Worm (Caenorhabditis elegans) whole organism, late embryonic: Measurements from ENCODE around the gene mrpl-41.

Experiments used
- C08G9.2 ChIP-seq: sonication (generic microtip); optimal IDR thresholded peaks from 2 replicates; lab custom pipeline; 2016; ENCODE audit warnings: mild to moderate bottlenecking, missing genetic modification characterization, moderate library complexity, missing compliant biosample characterization
- F13H6.1 ChIP-seq: sonication (generic microtip); optimal IDR thresholded peaks from 2 replicates; lab custom pipeline; 2016; ENCODE audit warnings: missing genetic modification characterization, missing compliant biosample characterization
- K02D7.2 ChIP-seq: sonication (generic microtip); optimal IDR thresholded peaks from 2 replicates; lab custom pipeline; 2017; ENCODE audit warnings: mild to moderate bottlenecking, missing genetic modification characterization, missing compliant biosample characterization
- T23F11.4 ChIP-seq: fragments of 200-800 bp; sonication (Bioruptor generic); optimal IDR thresholded peaks from 2 replicates; lab custom pipeline; 2018; ENCODE audit warnings: mild to moderate bottlenecking, missing genetic modification characterization, missing compliant biosample characterization
- Y22D7AL.16 ChIP-seq: sonication (generic microtip); optimal IDR thresholded peaks from 2 replicates; lab custom pipeline; 2016; ENCODE audit warnings: missing genetic modification characterization, missing compliant biosample characterization
- ahr-1 ChIP-seq: sonication (generic microtip); optimal IDR thresholded peaks from 2 replicates; lab custom pipeline; 2016; ENCODE audit warnings: missing genetic modification characterization, missing compliant biosample characterization
- ama-1 ChIP-seq: fragments of 150-350 bp; optimal IDR thresholded peaks from 2 replicates; lab custom pipeline; 2014
- ceh-14 ChIP-seq: sonication (generic microtip); optimal IDR thresholded peaks from 2 replicates; lab custom pipeline; 2016; ENCODE audit warnings: missing genotype, missing genetic modification characterization, missing compliant biosample characterization
- ceh-19 ChIP-seq: fragments of 200-800 bp; sonication (Bioruptor generic); optimal IDR thresholded peaks from 2 replicates; lab custom pipeline; 2018; ENCODE audit warnings: mild to moderate bottlenecking, missing genetic modification characterization, missing compliant biosample characterization
- ceh-24 ChIP-seq: sonication (generic microtip); optimal IDR thresholded peaks from 2 replicates; lab custom pipeline; 2016; ENCODE audit warnings: mild to moderate bottlenecking, missing genetic modification characterization, missing compliant biosample characterization
- ceh-30 ChIP-seq: fragments of 150-350 bp; optimal IDR thresholded peaks from 2 replicates; lab custom pipeline; 2014; ENCODE audit warnings: missing biosample characterization, missing genetic modification characterization
- ceh-31 ChIP-seq: sonication (generic microtip); optimal IDR thresholded peaks from 2 replicates; lab custom pipeline; 2016; ENCODE audit warnings: missing genetic modification characterization, missing compliant biosample characterization
- ceh-34 ChIP-seq: sonication (generic microtip); optimal IDR thresholded peaks from 2 replicates; lab custom pipeline; 2016; ENCODE audit warnings: mild to moderate bottlenecking, missing genetic modification characterization, missing compliant biosample characterization
- ceh-45 ChIP-seq: fragments of 200-800 bp; sonication (Bioruptor generic); IDR thresholded peaks from 2 replicates; pipeline ENCODE4 v1.3.6; 2022; ENCODE audit warnings: missing genetic modification reagents, missing genetic modification characterization, missing compliant biosample characterization
- ceh-6 ChIP-seq: fragments of 200-800 bp; sonication (Bioruptor generic); optimal IDR thresholded peaks from 2 replicates; lab custom pipeline; 2018; ENCODE audit warnings: mild to moderate bottlenecking, missing genetic modification characterization, missing compliant biosample characterization
- che-1 ChIP-seq: sonication (generic microtip); optimal IDR thresholded peaks from 2 replicates; lab custom pipeline; 2016; ENCODE audit warnings: mild to moderate bottlenecking, missing genetic modification characterization, missing compliant biosample characterization
- dmd-4 ChIP-seq: sonication (generic microtip); optimal IDR thresholded peaks from 2 replicates; lab custom pipeline; 2016; ENCODE audit warnings: borderline replicate concordance, missing genetic modification characterization, missing compliant biosample characterization
- dve-1 ChIP-seq: sonication (generic microtip); optimal IDR thresholded peaks from 2 replicates; lab custom pipeline; 2017; ENCODE audit warnings: antibody characterized with exemption, mild to moderate bottlenecking, missing genetic modification characterization, missing compliant biosample characterization
- elt-2 ChIP-seq: sonication (generic microtip); optimal IDR thresholded peaks from 2 replicates; lab custom pipeline; 2016; ENCODE audit warnings: missing genetic modification reagents, missing genetic modification characterization, missing compliant biosample characterization
- elt-4 ChIP-seq: sonication (generic microtip); optimal IDR thresholded peaks from 2 replicates; lab custom pipeline; 2016; ENCODE audit warnings: missing genetic modification characterization, missing compliant biosample characterization
- eyg-1 ChIP-seq: sonication (generic microtip); optimal IDR thresholded peaks from 2 replicates; lab custom pipeline; 2016; ENCODE audit warnings: missing genotype, missing genetic modification characterization, missing compliant biosample characterization
- fkh-6 ChIP-seq: sonication (generic microtip); optimal IDR thresholded peaks from 2 replicates; lab custom pipeline; 2016; ENCODE audit warnings: missing genetic modification characterization, missing compliant biosample characterization
- gmeb-2 ChIP-seq: sonication (generic microtip); optimal IDR thresholded peaks from 2 replicates; lab custom pipeline; 2016; ENCODE audit warnings: missing genetic modification characterization, inconsistent platforms, missing compliant biosample characterization
- hlh-15 ChIP-seq: sonication (generic microtip); optimal IDR thresholded peaks from 2 replicates; lab custom pipeline; 2016; ENCODE audit warnings: missing genetic modification characterization, missing compliant biosample characterization
- hlh-30 ChIP-seq: sonication (generic microtip); optimal IDR thresholded peaks from 2 replicates; lab custom pipeline; 2017; ENCODE audit warnings: antibody characterized with exemption, missing genetic modification characterization, missing compliant biosample characterization; ENCODE audit not compliant: insufficient read depth
- hlh-6 ChIP-seq: sonication (generic microtip); optimal IDR thresholded peaks from 2 replicates; lab custom pipeline; 2016; ENCODE audit warnings: missing genotype, missing genetic modification characterization, missing compliant biosample characterization
- hlh-8 ChIP-seq: sonication (generic microtip); optimal IDR thresholded peaks from 2 replicates; lab custom pipeline; 2016; ENCODE audit warnings: missing genotype, missing genetic modification characterization, missing compliant biosample characterization
- lim-6 ChIP-seq: sonication (generic microtip); optimal IDR thresholded peaks from 2 replicates; lab custom pipeline; 2016; ENCODE audit warnings: missing genetic modification characterization, missing compliant biosample characterization
- lin-11 ChIP-seq: fragments of 200-800 bp; sonication (Bioruptor generic); optimal IDR thresholded peaks from 2 replicates; lab custom pipeline; 2018; ENCODE audit warnings: mild to moderate bottlenecking, missing genetic modification characterization, missing compliant biosample characterization
- madf-2 ChIP-seq: sonication (generic microtip); optimal IDR thresholded peaks from 2 replicates; lab custom pipeline; 2017; ENCODE audit warnings: missing genetic modification characterization, missing compliant biosample characterization
- nhr-11 ChIP-seq: fragments of 150-350 bp; optimal IDR thresholded peaks from 2 replicates; lab custom pipeline; 2014; ENCODE audit warnings: missing biosample characterization, missing genetic modification characterization
- npax-4 ChIP-seq: sonication (generic microtip); optimal IDR thresholded peaks from 2 replicates; lab custom pipeline; 2016; ENCODE audit warnings: missing genetic modification characterization, missing compliant biosample characterization
- pag-3 ChIP-seq: sonication (generic microtip); optimal IDR thresholded peaks from 2 replicates; lab custom pipeline; 2016; ENCODE audit warnings: missing compliant biosample characterization, missing genetic modification characterization, borderline replicate concordance
- ref-2 ChIP-seq: sonication (generic microtip); optimal IDR thresholded peaks from 2 replicates; lab custom pipeline; 2016; ENCODE audit warnings: missing genetic modification characterization, missing compliant biosample characterization
- rnt-1 ChIP-seq: sonication (generic microtip); optimal IDR thresholded peaks from 2 replicates; lab custom pipeline; 2016; ENCODE audit warnings: missing genetic modification characterization, missing compliant biosample characterization
- sox-2 ChIP-seq: fragments of 200-800 bp; sonication (Bioruptor generic); IDR thresholded peaks from 2 replicates; pipeline ENCODE4 v1.3.6; 2022; ENCODE audit warnings: missing genetic modification reagents, missing genetic modification characterization, missing compliant biosample characterization
- syd-9 ChIP-seq: sonication (generic microtip); optimal IDR thresholded peaks from 2 replicates; lab custom pipeline; 2016; ENCODE audit warnings: mild to moderate bottlenecking, missing genetic modification characterization, moderate library complexity, missing compliant biosample characterization
- tbx-2 ChIP-seq: sonication (generic microtip); optimal IDR thresholded peaks from 2 replicates; lab custom pipeline; 2016; ENCODE audit warnings: missing genetic modification characterization, missing compliant biosample characterization
- tbx-7 ChIP-seq: sonication (generic microtip); optimal IDR thresholded peaks from 2 replicates; lab custom pipeline; 2016; ENCODE audit warnings: missing genotype, missing genetic modification characterization, missing compliant biosample characterization
- unc-3 ChIP-seq, 2 experiments: fragments of 200-800 bp in 1 of 2; sonication (Bioruptor generic) in 1 of 2; sonication (generic microtip) in 1 of 2; conservative IDR thresholded peaks in 1 of 2; optimal IDR thresholded peaks in 1 of 2; 2 replicates each; pipeline versions ENCODE4 v1.3.6 to Lab custom; 2016 to 2022; ENCODE audit warnings: missing compliant biosample characterization in 2 of 2, missing genetic modification characterization in 2 of 2, missing genetic modification reagents in 1 of 2
- unc-55 ChIP-seq: sonication (generic microtip); optimal IDR thresholded peaks from 2 replicates; lab custom pipeline; 2017; ENCODE audit warnings: missing biosample characterization, missing genetic modification reagents, missing genetic modification characterization
- unc-86 ChIP-seq: sonication (generic microtip); optimal IDR thresholded peaks from 2 replicates; lab custom pipeline; 2016; ENCODE audit warnings: missing genetic modification characterization, missing compliant biosample characterization
- zip-5 ChIP-seq: sonication (generic microtip); optimal IDR thresholded peaks from 2 replicates; lab custom pipeline; 2016; ENCODE audit warnings: missing genetic modification characterization, missing compliant biosample characterization
- ztf-16 ChIP-seq: sonication (generic microtip); optimal IDR thresholded peaks from 2 replicates; lab custom pipeline; 2017; ENCODE audit warnings: missing genetic modification characterization, missing compliant biosample characterization

The mrpl-41 gene

DNA sequence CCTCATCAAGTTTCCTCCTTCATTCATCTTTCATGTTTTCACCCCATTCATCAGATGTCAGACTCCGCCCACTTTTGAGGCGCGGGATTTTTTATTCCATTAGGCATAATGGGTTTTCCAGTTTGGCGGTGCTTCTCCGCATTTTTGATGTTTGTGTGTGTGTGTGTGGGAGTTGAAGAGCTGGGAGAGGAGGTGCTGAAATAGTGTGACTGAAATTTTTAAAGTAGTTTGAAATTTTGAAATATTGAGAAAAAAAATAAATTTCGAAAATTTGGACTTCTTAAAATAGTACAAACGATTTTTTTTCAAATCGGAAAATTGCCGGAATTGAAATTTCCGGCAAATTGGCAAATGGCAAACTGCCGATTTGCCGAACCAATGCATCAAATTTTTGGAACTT is 25.2 kb upstream of the mrpl-41 start, which contains the start of gene scc-2:
scc-2 (minus strand) TSS at position 101 of the 400 bp plus-strand sequence.
- TF ChIP-seq ceh-24 (tag; lab: Kevin White, UChicago) (no peak), unc-3 (GFP tag; conservative IDR thresholded peaks at IDR 0.05; lab: Robert Waterston, UW) (no peak), unc-3 (tag; optimal IDR thresholded peaks at IDR 0.05; lab: Kevin White, UChicago) (no peak), syd-9 (tag; lab: Kevin White, UChicago) (no peak), K02D7.2 (tag; lab: Kevin White, UChicago) (no peak), fkh-6 (tag; lab: Kevin White, UChicago) (no peak), Y22D7AL.16 (tag; lab: Kevin White, UChicago) (no peak), che-1 (tag; lab: Kevin White, UChicago) (no peak), zip-5 (tag; lab: Kevin White, UChicago) (no peak), F13H6.1 (no peak), ceh-30 (tag; lab: Kevin White, UChicago) (no peak)

DNA sequence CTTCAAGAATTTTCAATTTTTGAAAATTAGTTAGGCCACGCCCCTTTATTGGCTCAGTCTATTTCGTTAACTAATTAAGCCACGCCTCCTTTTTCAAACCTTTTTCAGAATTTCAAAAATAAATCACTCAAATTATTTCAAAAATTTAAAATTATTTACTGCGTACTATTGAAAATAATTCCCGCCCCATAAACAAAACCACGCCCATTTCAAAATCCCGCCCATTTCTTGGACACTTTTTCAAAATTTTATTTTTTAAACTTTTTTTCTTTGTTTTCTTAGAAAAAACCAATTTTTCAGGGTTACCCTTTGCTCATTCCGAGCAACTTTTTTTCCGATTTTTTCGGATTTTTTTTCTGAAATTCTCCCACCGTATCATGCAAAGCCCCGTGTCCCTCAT is 24.7 kb upstream of the mrpl-41 start, which contains the start of gene B0432.14:
B0432.14 (plus strand) TSS at position 301 of the 400 bp plus-strand sequence.
- TF ChIP-seq tbx-2 (tag; lab: Kevin White, UChicago): no peak
- no peak for TF ChIP-seq tbx-7 (tag; lab: Kevin White, UChicago)
- TF ChIP-seq unc-55 (GFP tag; lab: Kevin White, UChicago): no peak
- TF ChIP-seq K02D7.2 (tag; lab: Kevin White, UChicago): no peak
- no peak for TF ChIP-seq ahr-1 (tag; lab: Kevin White, UChicago)
- TF ChIP-seq eyg-1 (tag; lab: Kevin White, UChicago): no peak
- no peak for TF ChIP-seq ceh-6 (GFP tag; lab: Kevin White, UChicago)
- no peak for TF ChIP-seq madf-2 (tag; lab: Kevin White, UChicago)
- TF ChIP-seq ama-1: no peak
- TF ChIP-seq T23F11.4 (GFP tag; lab: Kevin White, UChicago): no peak
- no peak for TF ChIP-seq sox-2
- no peak for TF ChIP-seq hlh-8 (tag; lab: Kevin White, UChicago)
- TF ChIP-seq ceh-19 (GFP tag; lab: Kevin White, UChicago): no peak
- no peak for TF ChIP-seq rnt-1
- TF ChIP-seq, all 69 proteins: peak for 0

DNA sequence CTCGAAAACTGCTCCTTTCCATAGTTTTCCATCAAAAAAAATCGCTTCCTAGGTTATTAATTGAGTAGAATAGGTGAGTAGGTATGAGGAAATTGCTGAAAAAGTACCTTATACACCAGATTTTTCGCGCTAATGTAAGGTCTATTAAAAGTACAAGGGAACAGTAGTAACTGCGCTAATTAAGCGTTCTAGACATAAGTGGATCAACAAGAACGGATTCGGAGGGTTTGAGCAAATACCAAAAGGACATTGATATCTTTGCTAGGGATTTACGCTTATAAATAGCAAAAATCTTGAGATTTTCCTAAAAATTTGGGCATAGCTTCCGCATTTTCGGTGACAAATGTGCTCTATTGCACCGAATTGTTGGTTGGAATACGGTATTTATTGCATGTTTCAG is 14.9 kb upstream of the mrpl-41 start, which contains the start of gene B0432.7:
B0432.7 (minus strand) TSS at position 101 of the 400 bp plus-strand sequence.
- no peak for TF ChIP-seq hlh-6 (tag; lab: Kevin White, UChicago)
- TF ChIP-seq nhr-11 (tag; lab: Kevin White, UChicago): no peak
- no peak for TF ChIP-seq ceh-30 (tag; lab: Kevin White, UChicago)
- no peak for TF ChIP-seq lin-11 (tag; lab: Kevin White, UChicago)
- TF ChIP-seq ceh-31 (tag; lab: Kevin White, UChicago): no peak

DNA sequence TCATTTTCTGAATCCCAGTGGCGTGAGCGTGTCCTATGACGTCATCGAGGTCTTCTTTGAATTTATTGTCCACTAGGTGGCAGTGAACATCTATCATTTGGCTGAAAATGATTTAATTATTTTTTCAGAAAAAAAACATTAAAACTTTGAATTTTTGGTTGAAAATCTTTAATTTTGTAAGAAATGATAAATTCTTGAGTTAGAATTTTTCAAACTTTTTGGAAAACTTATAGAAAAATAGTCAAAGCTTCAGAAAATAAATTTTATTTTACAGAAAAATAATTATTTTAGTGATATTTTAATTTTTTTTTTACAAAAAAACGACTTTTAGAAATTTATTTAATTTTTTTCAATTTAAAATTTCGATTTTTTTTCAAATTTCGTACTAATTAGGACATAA is 10.1 kb upstream of the mrpl-41 start, which contains the start of gene B0432.8:
B0432.8 (minus strand) TSS at position 101 of the 400 bp plus-strand sequence.
- no peak for TF ChIP-seq ceh-45 (GFP tag; lab: Robert Waterston, UW)
- no peak for TF ChIP-seq gmeb-2

DNA sequence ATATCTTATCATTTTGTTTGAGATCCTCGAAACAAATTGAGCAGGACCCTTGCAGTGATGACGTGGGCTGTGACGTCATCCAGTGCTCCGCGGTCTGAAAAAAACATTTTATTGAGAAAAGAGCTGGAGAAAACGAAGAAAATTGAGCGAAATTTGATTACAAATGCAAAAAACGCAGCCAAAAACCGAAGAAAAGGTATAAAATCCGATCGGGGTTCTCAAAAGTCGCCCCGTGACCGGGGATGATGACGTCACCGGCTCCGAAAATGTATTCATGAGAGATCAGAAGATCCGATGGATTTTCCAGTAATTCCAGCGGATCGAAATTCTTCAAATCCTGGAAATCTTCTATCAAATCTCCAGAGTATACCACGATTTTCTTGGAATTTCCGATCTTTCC is 6.3 kb upstream of the mrpl-41 start, which contains the start of gene trul-1:
trul-1 (minus strand) TSS at position 101 of the 400 bp plus-strand sequence.
- TF ChIP-seq ceh-34 (no peak), ref-2 (no peak), npax-4 (tag; lab: Kevin White, UChicago) (no peak), hlh-15 (tag; lab: Kevin White, UChicago) (no peak), ztf-16 (tag; lab: Kevin White, UChicago) (no peak), lim-6 (no peak), elt-2 (no peak), unc-86 (no peak), elt-4 (tag; lab: Kevin White, UChicago) (no peak), ceh-14 (tag; lab: Kevin White, UChicago) (no peak), ceh-19 (GFP tag; lab: Kevin White, UChicago) (no peak), syd-9 (tag; lab: Kevin White, UChicago) (no peak), C08G9.2 (tag; lab: Kevin White, UChicago) (no peak), pag-3 (tag; lab: Kevin White, UChicago) (no peak), che-1 (tag; lab: Kevin White, UChicago) (no peak), dve-1 (tag; lab: Kevin White, UChicago) (no peak), K02D7.2 (tag; lab: Kevin White, UChicago) (no peak), dmd-4 (tag; lab: Kevin White, UChicago) (no peak), hlh-30 (tag; lab: Kevin White, UChicago) (no peak)
